Worm (Caenorhabditis elegans) whole organism, mixed stage, embryonic: Measurements from ENCODE around the gene Y49E10.30.

Experiments used
- elt-3 ChIP-seq: fragments of 150-350 bp; optimal IDR thresholded peaks from 2 replicates; lab custom pipeline; 2014; ENCODE audit warnings: missing biosample characterization, missing genetic modification characterization
- lin-32 ChIP-seq: fragments of 200-800 bp; sonication (Bioruptor generic); optimal IDR thresholded peaks from 2 replicates; lab custom pipeline; 2018; ENCODE audit warnings: mild to moderate bottlenecking, missing genetic modification characterization, missing compliant biosample characterization
- mep-1 ChIP-seq: fragments of 150-350 bp; optimal IDR thresholded peaks from 2 replicates; lab custom pipeline; 2017; ENCODE audit warnings: missing biosample characterization, missing genetic modification reagents, missing genetic modification characterization, inconsistent platforms

DNA sequence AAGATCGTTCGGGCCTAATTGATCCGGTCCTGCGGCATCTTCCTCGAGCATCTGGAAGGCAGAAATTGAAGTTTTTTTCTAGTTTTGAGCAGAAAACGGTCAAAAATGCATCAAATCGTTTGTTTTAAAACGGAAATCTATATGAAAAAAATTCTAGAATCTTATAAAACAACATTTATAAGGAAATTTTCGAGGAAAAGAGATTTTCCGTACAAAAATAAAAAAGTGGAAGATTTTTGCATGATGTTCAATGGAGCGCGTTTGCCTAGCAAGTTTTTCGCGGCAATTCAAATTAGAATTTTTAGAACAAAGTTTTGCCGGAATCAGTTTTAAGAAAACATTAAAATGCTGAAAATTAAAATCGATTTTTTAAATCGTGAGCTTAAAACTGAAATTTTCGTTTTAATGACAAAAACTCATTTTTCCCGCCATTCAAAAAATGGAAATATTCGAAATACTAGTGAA lies 9.5 kb upstream of the Y49E10.30 start, which contains the start of gene pph-4.2:
- TF ChIP-seq elt-3 (tag; lab: Kevin White, UChicago): no peak
- no peak for TF ChIP-seq mep-1 (tag; lab: Kevin White, UChicago)
- TF ChIP-seq lin-32 (GFP tag; lab: Kevin White, UChicago): no peak
